Worm (Caenorhabditis elegans): Measurements from ENCODE around the gene Y81G3A.4.

DNA sequence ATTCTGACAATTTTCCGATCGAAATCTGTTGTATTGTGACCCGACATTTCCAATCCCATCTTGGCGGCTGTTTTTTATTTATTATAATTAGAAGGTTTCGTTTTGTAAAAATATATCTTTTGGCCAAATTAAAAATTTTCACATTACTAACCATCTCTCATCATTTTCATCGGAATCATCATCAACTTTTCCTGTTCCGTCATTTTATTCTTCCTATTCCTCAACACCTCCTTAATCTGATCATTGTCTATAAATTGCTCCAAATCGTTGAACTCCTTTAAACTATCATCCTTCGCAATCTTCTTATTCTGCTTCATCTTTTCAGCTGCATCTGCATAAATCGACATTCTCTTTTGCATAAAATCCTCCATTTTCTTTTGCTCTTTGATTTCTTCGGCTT lies 51.1 kb downstream of the Y81G3A.4 start:
- no peak for TF ChIP-seq him-1 (tag; optimal IDR thresholded peaks at IDR 0.05)
- no peak for TF ChIP-seq W03F9.2 (tag; optimal IDR thresholded peaks at IDR 0.05)
- no peak for TF ChIP-seq dao-5 (tag; optimal IDR thresholded peaks at IDR 0.05)

All from whole organism, L4/young adult.